Worm (Caenorhabditis elegans): ENCODE measurements around the gene C10A4.9.

DNA sequence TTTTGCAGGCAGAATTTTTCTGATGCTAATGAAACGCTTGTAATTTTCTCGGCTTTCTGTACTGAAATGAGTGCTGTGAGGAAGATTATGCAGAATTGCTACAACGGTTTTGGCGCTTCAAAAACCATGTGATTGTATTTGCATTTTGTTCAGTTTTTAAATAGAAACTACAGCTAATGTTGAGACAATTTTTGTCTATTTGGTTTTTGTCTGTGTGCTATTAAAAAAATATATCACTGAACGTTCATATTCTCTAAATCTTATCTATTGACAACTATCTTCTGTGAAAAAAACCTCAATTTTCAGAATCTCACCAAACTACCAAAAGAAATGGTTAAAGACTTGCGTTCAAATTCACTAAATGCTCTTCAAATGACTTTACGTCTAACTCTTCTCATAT is 30.4 kb upstream of the C10A4.9 start, which contains the start of gene C10A4.6:
- TF ChIP-seq hlh-6 (tag; optimal IDR thresholded peaks at IDR 0.05), result no peak
- TF ChIP-seq tbx-2 (tag; optimal IDR thresholded peaks at IDR 0.05), result no peak
- TF ChIP-seq ets-4 (tag; optimal IDR thresholded peaks at IDR 0.05), result no peak
- TF ChIP-seq mec-3 (tag; optimal IDR thresholded peaks at IDR 0.05; ENCODE audit: borderline replicate concordance), result no peak
- no peak for TF ChIP-seq ama-1 (optimal IDR thresholded peaks at IDR 0.05)
- no peak for TF ChIP-seq syd-9 (tag; optimal IDR thresholded peaks at IDR 0.05)
- no peak for TF ChIP-seq ref-2 (tag; optimal IDR thresholded peaks at IDR 0.05)
- TF ChIP-seq pha-2 (tag; optimal IDR thresholded peaks at IDR 0.05), result no peak
- no peak for TF ChIP-seq elt-2 (tag; optimal IDR thresholded peaks at IDR 0.05)
- no peak for TF ChIP-seq fkh-10 (GFP tag; optimal IDR thresholded peaks at IDR 0.05)
- TF ChIP-seq rnt-1 (tag; optimal IDR thresholded peaks at IDR 0.05), result no peak
- no peak for TF ChIP-seq ztf-16 (tag; optimal IDR thresholded peaks at IDR 0.05)
- no peak for TF ChIP-seq sox-2 (GFP tag; IDR thresholded peaks at IDR 0.05)
- no peak for TF ChIP-seq pha-4 (tag; optimal IDR thresholded peaks at IDR 0.05)
